Worm (Caenorhabditis elegans): ENCODE data around the gene unc-5.

unc-5 gene

ce11 chrIV:5528285-5528684 lies at the start of gene unc-5:
Gene unc-5, minus strand, starts transcription at chrIV:5528338.
- no peak for TF ChIP-seq efl-1 (optimal IDR thresholded peaks at IDR 0.05)
- TF ChIP-seq efl-1 (GFP tag; optimal IDR thresholded peaks at IDR 0.05 in 1 of 2), result peak in 1 of 2 experiments; percentile 6
- TF ChIP-seq fkh-4 (tag; optimal IDR thresholded peaks at IDR 0.05; ENCODE audit: borderline replicate concordance), result peak; percentile 73
- no peak for TF ChIP-seq ama-1 (optimal IDR thresholded peaks at IDR 0.05)
- peak; percentile 90 for TF ChIP-seq dsc-1 (tag; optimal IDR thresholded peaks at IDR 0.05)
- no peak for TF ChIP-seq lin-14 (GFP tag; optimal IDR thresholded peaks at IDR 0.05)

ce11 chrIV:5574033-5574432 lies 45.9 kb upstream of the unc-5 start, which contains the start of gene T12E12.6:
Gene T12E12.6, minus strand, starts transcription at chrIV:5574133.
- TF ChIP-seq ztf-4 (tag; optimal IDR thresholded peaks at IDR 0.05) (no peak), hlh-17 (GFP tag; optimal IDR thresholded peaks at IDR 0.05; ENCODE audit: borderline replicate concordance) (no peak), ets-5 (GFP tag; IDR thresholded peaks at IDR 0.05) (no peak), rnt-1 (tag; optimal IDR thresholded peaks at IDR 0.05) (no peak), elt-3 (tag; optimal IDR thresholded peaks at IDR 0.05) (no peak), unc-98 (GFP tag; IDR thresholded peaks at IDR 0.05) (no peak), efl-1 (optimal IDR thresholded peaks at IDR 0.05) (no peak), efl-1 (GFP tag; optimal IDR thresholded peaks at IDR 0.05 in 1 of 2) (no peak), lin-35 (GFP tag; optimal IDR thresholded peaks at IDR 0.05) (no peak), fkh-4 (tag; optimal IDR thresholded peaks at IDR 0.05; ENCODE audit: borderline replicate concordance) (no peak), tbx-2 (tag; optimal IDR thresholded peaks at IDR 0.05) (no peak), F16B12.6 (tag; optimal IDR thresholded peaks at IDR 0.05) (no peak), nhr-90 (tag; optimal IDR thresholded peaks at IDR 0.05; ENCODE audit: poor library complexity) (no peak), lsy-2 (tag; optimal IDR thresholded peaks at IDR 0.05) (no peak), hpl-2 (GFP tag; optimal IDR thresholded peaks at IDR 0.05) (no peak), nhr-76 (tag; optimal IDR thresholded peaks at IDR 0.05) (no peak), lir-3 (tag; optimal IDR thresholded peaks at IDR 0.05; ENCODE audit: poor library complexity) (no peak), nhr-11 (tag; optimal IDR thresholded peaks at IDR 0.05) (no peak), Y116A8C.19 (tag; optimal IDR thresholded peaks at IDR 0.05; ENCODE audit: borderline replicate concordance) (no peak), lin-15B (tag; optimal IDR thresholded peaks at IDR 0.05) (no peak)

ce11 chrIV:5572693-5573092 lies 44.6 kb upstream of the unc-5 start:
- no peak for TF ChIP-seq efl-1 (optimal IDR thresholded peaks at IDR 0.05)
- peak in 1 of 2 experiments; percentile 79 for TF ChIP-seq efl-1 (GFP tag; optimal IDR thresholded peaks at IDR 0.05 in 1 of 2)
- no peak for TF ChIP-seq pax-3 (tag; optimal IDR thresholded peaks at IDR 0.05)

ce11 chrIV:5565105-5565504 lies 37.0 kb upstream of the unc-5 start:
- TF ChIP-seq irx-1 (tag; optimal IDR thresholded peaks at IDR 0.05) (no peak), nhr-47 (tag; optimal IDR thresholded peaks at IDR 0.05) (peak; percentile 1), jun-1 (tag; optimal IDR thresholded peaks at IDR 0.05) (no peak), efl-1 (optimal IDR thresholded peaks at IDR 0.05) (no peak), efl-1 (GFP tag; optimal IDR thresholded peaks at IDR 0.05 in 1 of 2) (peak in 1 of 2 experiments; percentile 88), mdl-1 (tag; optimal IDR thresholded peaks at IDR 0.05) (no peak), nhr-20 (tag; optimal IDR thresholded peaks at IDR 0.05) (peak; percentile 2), mab-9 (GFP tag; IDR thresholded peaks at IDR 0.05) (no peak), swsn-7 (tag; optimal IDR thresholded peaks at IDR 0.05) (peak; percentile 35), mef-2 (tag; optimal IDR thresholded peaks at IDR 0.05) (no peak), snpc-4 (tag; optimal IDR thresholded peaks at IDR 0.05) (peak; percentile 67), C16A3.4 (tag; optimal IDR thresholded peaks at IDR 0.05) (peak; percentile 26), nhr-77 (tag; optimal IDR thresholded peaks at IDR 0.05) (no peak), vab-15 (tag; optimal IDR thresholded peaks at IDR 0.05) (no peak), nhr-12 (tag; optimal IDR thresholded peaks at IDR 0.05) (no peak), skn-1 (tag; optimal IDR thresholded peaks at IDR 0.05) (no peak), nhr-71 (tag; optimal IDR thresholded peaks at IDR 0.05) (peak; percentile 41), C34B4.2 (tag; optimal IDR thresholded peaks at IDR 0.05) (no peak), xbp-1 (tag; optimal IDR thresholded peaks at IDR 0.05) (no peak), unc-130 (tag; optimal IDR thresholded peaks at IDR 0.05) (no peak), fkh-8 (tag; optimal IDR thresholded peaks at IDR 0.05) (no peak), nhr-11 (tag; optimal IDR thresholded peaks at IDR 0.05) (no peak), ztf-4 (tag; optimal IDR thresholded peaks at IDR 0.05) (no peak), blmp-1 (tag; optimal IDR thresholded peaks at IDR 0.05) (peak; percentile 45), lir-3 (tag; optimal IDR thresholded peaks at IDR 0.05; ENCODE audit: poor library complexity) (no peak), ztf-11 (tag; optimal IDR thresholded peaks at IDR 0.05) (no peak), snu-23 (GFP tag; optimal IDR thresholded peaks at IDR 0.05) (peak; percentile 62), zip-4 (GFP tag; optimal IDR thresholded peaks at IDR 0.05) (no peak), ceh-90 (tag; optimal IDR thresholded peaks at IDR 0.05) (no peak), dsc-1 (tag; optimal IDR thresholded peaks at IDR 0.05) (no peak)

All from whole organism, L1 larva.